Worm (Caenorhabditis elegans) whole organism, L1 larva: Measurements from ENCODE around the gene F40F9.10.

Experiments used
- F16B12.6 ChIP-seq: fragments of 150-350 bp; optimal IDR thresholded peaks from 2 replicates; lab custom pipeline; 2014; ENCODE audit warnings: missing biosample characterization, missing genetic modification characterization
- ama-1 ChIP-seq: fragments of 150-350 bp; optimal IDR thresholded peaks from 2 replicates; lab custom pipeline; 2014
- blmp-1 ChIP-seq: fragments of 150-350 bp; optimal IDR thresholded peaks from 2 replicates; lab custom pipeline; 2014; ENCODE audit warnings: missing biosample characterization, missing genetic modification characterization
- ceh-82 ChIP-seq, 3 experiments: fragments of 150-350 bp in 1 of 3; sonication (generic microtip) in 2 of 3; optimal IDR thresholded peaks; 2 replicates each; lab custom pipeline; 2014 to 2017; ENCODE audit warnings: missing biosample characterization in 3 of 3, missing genetic modification characterization in 3 of 3
- ceh-88 ChIP-seq: fragments of 200-800 bp; sonication (Bioruptor generic); IDR thresholded peaks from 2 replicates; pipeline ENCODE4 v1.3.6; 2022; ENCODE audit warnings: missing genetic modification characterization, missing compliant biosample characterization
- egl-27 ChIP-seq, 2 experiments: fragments of 150-350 bp in 1 of 2; sonication (generic microtip); optimal IDR thresholded peaks; 3 replicates each; lab custom pipeline; 2017 to 2018; ENCODE audit warnings: missing biosample characterization in 2 of 2, missing genetic modification characterization in 2 of 2, missing genetic modification reagents in 2 of 2
- hpl-2 ChIP-seq: fragments of 150-350 bp; optimal IDR thresholded peaks from 2 replicates; lab custom pipeline; 2014; ENCODE audit warnings: missing biosample characterization, missing genetic modification reagents, missing genetic modification characterization
- nhr-237 ChIP-seq: fragments of 150-350 bp; optimal IDR thresholded peaks from 2 replicates; lab custom pipeline; 2014; ENCODE audit warnings: missing biosample characterization, missing genetic modification characterization
- nhr-77 ChIP-seq: fragments of 150-350 bp; optimal IDR thresholded peaks from 2 replicates; lab custom pipeline; 2014; ENCODE audit warnings: missing biosample characterization, missing genetic modification characterization
- rnt-1 ChIP-seq: sonication (generic microtip); optimal IDR thresholded peaks from 2 replicates; lab custom pipeline; 2016; ENCODE audit warnings: mild to moderate bottlenecking, missing genetic modification characterization, moderate library complexity, missing compliant biosample characterization
- snpc-4 ChIP-seq: fragments of 150-350 bp; optimal IDR thresholded peaks from 2 replicates; lab custom pipeline; 2014; ENCODE audit warnings: missing biosample characterization, missing genetic modification characterization
- swsn-7 ChIP-seq: sonication (generic microtip); optimal IDR thresholded peaks from 2 replicates; lab custom pipeline; 2016; ENCODE audit warnings: missing genetic modification characterization, missing compliant biosample characterization
- unc-86 ChIP-seq: sonication (generic microtip); optimal IDR thresholded peaks from 2 replicates; lab custom pipeline; 2016; ENCODE audit warnings: missing genetic modification characterization, missing compliant biosample characterization
- ztf-11 ChIP-seq, 2 experiments: sonication (generic microtip); optimal IDR thresholded peaks; 2 replicates each; lab custom pipeline; 2016 to 2017; ENCODE audit warnings: missing genetic modification characterization in 2 of 2, missing biosample characterization in 1 of 2, missing compliant biosample characterization in 1 of 2

DNA sequence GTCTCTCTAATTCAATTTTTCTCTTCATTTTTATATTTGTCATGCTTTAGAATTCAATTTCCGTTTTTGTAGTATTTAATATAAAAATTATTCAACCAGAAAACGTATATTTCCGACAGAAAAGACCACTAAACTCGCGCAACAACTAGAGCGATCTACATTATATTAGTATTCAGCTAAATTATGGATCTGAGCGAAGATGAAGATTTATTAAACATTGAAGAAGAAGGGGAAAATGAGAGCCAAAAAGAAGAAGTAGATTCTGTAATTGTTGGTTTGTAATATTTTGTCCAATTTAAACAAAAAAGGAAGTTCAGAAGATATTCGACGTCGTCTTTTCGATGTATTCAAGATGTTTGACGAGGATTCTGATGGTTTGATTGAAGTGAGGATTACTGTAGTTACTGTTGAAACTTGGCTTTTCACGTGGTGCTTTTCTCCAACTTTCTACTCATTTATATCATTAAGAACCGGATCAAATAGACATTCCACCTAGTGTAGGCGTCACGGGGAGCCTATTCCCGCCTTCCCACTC lies 20.6 kb upstream of the F40F9.10 start, which contains the start of gene cal-7:
- TF ChIP-seq ceh-88 (GFP tag; lab: Robert Waterston, UW) = no peak
- TF ChIP-seq unc-86 (tag; lab: Kevin White, UChicago) = no peak
- TF ChIP-seq ztf-11 (tag; optimal IDR thresholded peaks at IDR 0.05; lab: Kevin White, UChicago) = no peak
- TF ChIP-seq ceh-82 (tag; optimal IDR thresholded peaks at IDR 0.05; lab: Kevin White, UChicago) = no peak
- no peak for TF ChIP-seq swsn-7 (tag; lab: Kevin White, UChicago)
- TF ChIP-seq egl-27 (tag; optimal IDR thresholded peaks at IDR 0.05; lab: Kevin White, UChicago) = no peak
- TF ChIP-seq ama-1 (lab: Kevin White, UChicago) = no peak
- TF ChIP-seq nhr-237 = no peak
- TF ChIP-seq snpc-4 = no peak
- no peak for TF ChIP-seq F16B12.6
- TF ChIP-seq blmp-1 = no peak
- no peak for TF ChIP-seq rnt-1
- no peak for TF ChIP-seq hpl-2
- no peak for TF ChIP-seq nhr-77 (tag; lab: Kevin White, UChicago)
